Fruit fly (Drosophila melanogaster) whole organism, prepupa: ENCODE measurements around the gene CG31792.

Experiments
- CG1621 ChIP-seq: fragments of 200-800 bp; sonication (Bioruptor generic); optimal IDR thresholded peaks from 3 replicates; lab custom pipeline; 2018; ENCODE audit warnings: missing biosample characterization, mild to moderate bottlenecking, missing genetic modification characterization
- Sox102F ChIP-seq: fragments of 200-800 bp; sonication (Bioruptor generic); optimal IDR thresholded peaks from 2 replicates; lab custom pipeline; 2016; ENCODE audit warnings: missing biosample characterization, mild to moderate bottlenecking, missing genetic modification characterization
- dsx ChIP-seq: fragments of 200-800 bp; optimal IDR thresholded peaks from 3 replicates; lab custom pipeline; 2019; ENCODE audit warnings: missing biosample characterization, mild to moderate bottlenecking, missing genetic modification characterization, moderate library complexity; ENCODE audit not compliant: poor library complexity, severe bottlenecking

- TF ChIP-seq dsx (GFP tag; lab: Kevin White, UChicago) (no peak), Sox102F (GFP tag; lab: Kevin White, UChicago) (no peak), CG1621 (tag; lab: Kevin White, UChicago) (no peak)
Measured at dm6 chr2L:19018266-19018665, 21.0 kb downstream of the CG31792 start.
